Worm (Caenorhabditis elegans) whole organism, midembryonic: ENCODE results near the gene srab-25.

Source experiments
- T22C8.4 ChIP-seq: fragments of 200-800 bp; sonication (Bioruptor generic); IDR thresholded peaks from 2 replicates; pipeline ENCODE4 v1.3.6; 2022; ENCODE audit warnings: missing genetic modification characterization, missing compliant biosample characterization
- cog-1 ChIP-seq: sonication (generic microtip); optimal IDR thresholded peaks from 2 replicates; lab custom pipeline; 2016; ENCODE audit warnings: missing genetic modification characterization, missing compliant biosample characterization
- flt-1 ChIP-seq: fragments of 200-800 bp; sonication (Bioruptor generic); IDR thresholded peaks from 2 replicates; pipeline ENCODE4 v1.3.6; 2022; ENCODE audit warnings: missing genetic modification characterization, missing compliant biosample characterization
- med-1 ChIP-seq: sonication (generic microtip); optimal IDR thresholded peaks from 2 replicates; lab custom pipeline; 2017; ENCODE audit warnings: missing genetic modification characterization, mild to moderate bottlenecking, missing compliant biosample characterization, antibody characterized with exemption, missing genetic modification reagents; ENCODE audit not compliant: insufficient read depth
- ref-1 ChIP-seq: fragments of 200-800 bp; sonication (Bioruptor generic); conservative IDR thresholded peaks from 2 replicates; pipeline ENCODE4 v1.3.6; 2022; ENCODE audit warnings: missing genetic modification reagents, missing genetic modification characterization, missing compliant biosample characterization
- tab-1 ChIP-seq: fragments of 200-800 bp; sonication (Bioruptor generic); IDR thresholded peaks from 2 replicates; pipeline ENCODE4 v1.3.6; 2022; ENCODE audit warnings: missing genetic modification characterization, missing compliant biosample characterization
- ztf-23 ChIP-seq: fragments of 200-800 bp; sonication (Bioruptor generic); IDR thresholded peaks from 2 replicates; pipeline ENCODE4 v1.3.6; 2022; ENCODE audit warnings: missing genetic modification reagents, missing genetic modification characterization, missing compliant biosample characterization
- ztf-29 ChIP-seq: fragments of 200-800 bp; sonication (Bioruptor generic); IDR thresholded peaks from 2 replicates; pipeline ENCODE4 v1.3.6; 2022; ENCODE audit warnings: missing genetic modification reagents, missing genetic modification characterization, missing compliant biosample characterization

DNA sequence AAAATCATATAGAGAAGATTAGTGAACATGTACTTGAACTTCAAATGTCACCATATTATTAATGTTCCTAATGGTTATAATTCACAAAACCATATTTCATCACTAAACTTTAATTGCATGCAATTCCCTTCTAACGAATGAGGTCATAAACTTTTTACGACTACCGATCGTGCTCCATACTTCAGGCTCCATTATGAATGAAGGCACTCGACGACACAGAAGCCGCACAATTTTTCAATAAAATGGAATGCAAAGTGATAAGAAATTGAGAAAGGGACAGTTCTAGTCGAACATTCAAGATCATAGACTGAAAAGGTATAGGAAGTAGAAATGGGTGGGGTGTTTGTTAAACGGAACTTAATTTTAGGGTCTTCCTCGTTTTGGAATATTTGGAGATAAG lies 15.1 kb upstream of the srab-25 start:
- TF ChIP-seq ref-1 (GFP tag; lab: Robert Waterston, UW) (no peak), T22C8.4 (GFP tag; lab: Robert Waterston, UW) (no peak), med-1 (GFP tag; lab: Kevin White, UChicago) (no peak), ztf-23 (GFP tag; lab: Robert Waterston, UW) (no peak), flt-1 (no peak), cog-1 (tag; lab: Kevin White, UChicago) (no peak), ztf-29 (GFP tag; lab: Robert Waterston, UW) (no peak), tab-1 (GFP tag; lab: Robert Waterston, UW) (no peak)
